Worm (Caenorhabditis elegans) whole organism, L1 larva: Measurements from ENCODE around the gene ftn-1.

Experiments
- C04F5.9 ChIP-seq: sonication (generic microtip); optimal IDR thresholded peaks from 2 replicates; lab custom pipeline; 2016; ENCODE audit warnings: missing genetic modification characterization, missing compliant biosample characterization
- C16A3.4 ChIP-seq: fragments of 150-350 bp; optimal IDR thresholded peaks from 2 replicates; lab custom pipeline; 2014; ENCODE audit warnings: missing biosample characterization, missing genetic modification characterization
- F16B12.6 ChIP-seq: fragments of 150-350 bp; optimal IDR thresholded peaks from 2 replicates; lab custom pipeline; 2014; ENCODE audit warnings: missing biosample characterization, missing genetic modification characterization
- Y116A8C.19 ChIP-seq: sonication (generic microtip); optimal IDR thresholded peaks from 2 replicates; lab custom pipeline; 2016; ENCODE audit warnings: missing compliant biosample characterization, missing genetic modification characterization, borderline replicate concordance
- blmp-1 ChIP-seq: fragments of 150-350 bp; optimal IDR thresholded peaks from 2 replicates; lab custom pipeline; 2014; ENCODE audit warnings: missing biosample characterization, missing genetic modification characterization
- ceh-82 ChIP-seq, 3 experiments: fragments of 150-350 bp in 1 of 3; sonication (generic microtip) in 2 of 3; optimal IDR thresholded peaks; 2 replicates each; lab custom pipeline; 2014 to 2017; ENCODE audit warnings: missing biosample characterization in 3 of 3, missing genetic modification characterization in 3 of 3
- dsc-1 ChIP-seq: sonication (generic microtip); optimal IDR thresholded peaks from 2 replicates; lab custom pipeline; 2016; ENCODE audit warnings: mild to moderate bottlenecking, missing genetic modification characterization, missing compliant biosample characterization
- efl-1 ChIP-seq, 4 experiments: fragments of 150-350 bp; optimal IDR thresholded peaks in 3 of 4; peaks in 1 of 4; 1 replicate in 1 of 4; 2 replicates in 3 of 4; lab custom pipeline; 2014; ENCODE audit warnings: missing biosample characterization in 2 of 4, missing genetic modification characterization in 2 of 4, missing genetic modification reagents in 2 of 4
- efl-3 ChIP-seq: fragments of 200-800 bp; sonication (Bioruptor generic); optimal IDR thresholded peaks from 2 replicates; lab custom pipeline; 2018; ENCODE audit warnings: mild to moderate bottlenecking, missing genetic modification characterization, missing compliant biosample characterization
- elt-2 ChIP-seq: sonication (generic microtip); optimal IDR thresholded peaks from 2 replicates; lab custom pipeline; 2016; ENCODE audit warnings: missing genetic modification characterization, mild to moderate bottlenecking, inconsistent platforms, missing compliant biosample characterization, missing genetic modification reagents
- fkh-4 ChIP-seq: sonication (generic microtip); optimal IDR thresholded peaks from 2 replicates; lab custom pipeline; 2016; ENCODE audit warnings: missing compliant biosample characterization, missing genetic modification characterization, borderline replicate concordance
- grh-1 ChIP-seq: fragments of 200-800 bp; sonication (Bioruptor generic); IDR thresholded peaks from 2 replicates; pipeline ENCODE4 v1.3.6; 2022; ENCODE audit warnings: missing genetic modification reagents, missing genetic modification characterization, missing compliant biosample characterization
- hlh-4 ChIP-seq: sonication (generic microtip); optimal IDR thresholded peaks from 2 replicates; lab custom pipeline; 2016; ENCODE audit warnings: mild to moderate bottlenecking, missing genetic modification characterization, missing compliant biosample characterization
- lin-14 ChIP-seq: fragments of 200-800 bp; sonication (Bioruptor generic); optimal IDR thresholded peaks from 2 replicates; lab custom pipeline; 2018; ENCODE audit warnings: mild to moderate bottlenecking, missing genetic modification characterization, moderate library complexity, missing compliant biosample characterization
- lin-35 ChIP-seq, 2 experiments: fragments of 150-350 bp; optimal IDR thresholded peaks; 2 replicates each; lab custom pipeline; 2014; ENCODE audit warnings: missing biosample characterization in 2 of 2, missing genetic modification characterization in 2 of 2, missing genetic modification reagents in 2 of 2
- lsy-2 ChIP-seq, 2 experiments: fragments of 150-350 bp; optimal IDR thresholded peaks; 2 replicates each; lab custom pipeline; 2014; ENCODE audit warnings: missing biosample characterization in 2 of 2, missing genetic modification characterization in 2 of 2
- nhr-19 ChIP-seq: fragments of 200-800 bp; sonication (Bioruptor generic); conservative IDR thresholded peaks from 2 replicates; pipeline ENCODE4 v1.3.6; 2022; ENCODE audit warnings: missing genetic modification characterization, missing compliant biosample characterization
- nhr-237 ChIP-seq: fragments of 150-350 bp; optimal IDR thresholded peaks from 2 replicates; lab custom pipeline; 2014; ENCODE audit warnings: missing biosample characterization, missing genetic modification characterization
- nhr-28 ChIP-seq: fragments of 150-350 bp; optimal IDR thresholded peaks from 2 replicates; lab custom pipeline; 2014; ENCODE audit warnings: missing biosample characterization, missing genetic modification characterization
- nhr-71 ChIP-seq: sonication (generic microtip); optimal IDR thresholded peaks from 2 replicates; lab custom pipeline; 2016; ENCODE audit warnings: mild to moderate bottlenecking, missing genetic modification characterization, moderate library complexity, missing compliant biosample characterization
- nhr-85 ChIP-seq: sonication (generic microtip); peaks from one replicate; lab custom pipeline; 2016; ENCODE audit warnings: missing genetic modification characterization, inconsistent platforms, missing compliant biosample characterization
- nhr-90 ChIP-seq: sonication (generic microtip); optimal IDR thresholded peaks from 2 replicates; lab custom pipeline; 2016; ENCODE audit warnings: mild to moderate bottlenecking, missing genetic modification characterization, missing compliant biosample characterization; ENCODE audit not compliant: poor library complexity
- skn-1 ChIP-seq: fragments of 150-350 bp; optimal IDR thresholded peaks from 2 replicates; lab custom pipeline; 2014; ENCODE audit warnings: missing biosample characterization, missing genetic modification characterization
- unc-62 ChIP-seq: fragments of 150-350 bp; optimal IDR thresholded peaks from 2 replicates; lab custom pipeline; 2014; ENCODE audit warnings: missing biosample characterization, missing genetic modification reagents, missing genetic modification characterization
- unc-98 ChIP-seq: fragments of 200-800 bp; sonication (Bioruptor generic); IDR thresholded peaks from 2 replicates; pipeline ENCODE4 v1.3.6; 2022; ENCODE audit warnings: missing genetic modification characterization, missing compliant biosample characterization
- vab-15 ChIP-seq: sonication (generic microtip); optimal IDR thresholded peaks from 2 replicates; lab custom pipeline; 2017; ENCODE audit warnings: missing genotype, mild to moderate bottlenecking, missing genetic modification characterization, missing compliant biosample characterization
- ztf-11 ChIP-seq, 2 experiments: sonication (generic microtip); optimal IDR thresholded peaks; 2 replicates each; lab custom pipeline; 2016 to 2017; ENCODE audit warnings: missing genetic modification characterization in 2 of 2, missing biosample characterization in 1 of 2, missing compliant biosample characterization in 1 of 2

Gene ftn-1

DNA sequence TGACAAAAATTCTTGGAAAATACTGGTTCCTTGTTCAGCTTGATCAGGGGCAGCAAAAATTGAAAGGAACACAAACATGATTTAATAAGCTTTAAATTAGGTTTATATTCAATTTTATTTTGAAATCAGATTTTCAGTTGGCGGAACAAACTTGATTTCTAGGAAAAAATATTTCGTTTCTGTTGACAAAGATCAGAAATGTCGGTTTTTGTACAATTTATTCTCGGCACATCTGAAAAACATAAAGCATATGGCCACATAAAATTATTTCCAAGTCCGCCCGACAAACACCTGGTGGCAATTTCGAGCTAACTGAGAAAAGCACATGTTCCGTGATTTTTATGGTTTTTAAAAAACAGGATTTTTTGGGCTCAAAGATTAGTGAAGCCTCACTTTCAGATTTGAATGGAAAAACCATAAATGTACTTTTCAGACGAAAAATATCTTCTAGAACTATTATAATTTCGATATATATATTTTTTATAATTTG lies 6.5 kb upstream of the ftn-1 start, which contains the start of gene ttr-10:
Gene ttr-10, minus strand, starts transcription at position 51 of the 490 bp plus-strand sequence.
- no peak for TF ChIP-seq efl-3 (GFP tag; lab: Kevin White, UChicago)
- peak; percentile 8 for TF ChIP-seq nhr-71
- no peak for TF ChIP-seq vab-15 (tag; lab: Kevin White, UChicago)
- peak; percentile 44 for TF ChIP-seq hlh-4
- TF ChIP-seq fkh-4 (tag; lab: Kevin White, UChicago): peak; percentile 84
- TF ChIP-seq dsc-1 (tag; lab: Kevin White, UChicago): peak; percentile 94

DNA sequence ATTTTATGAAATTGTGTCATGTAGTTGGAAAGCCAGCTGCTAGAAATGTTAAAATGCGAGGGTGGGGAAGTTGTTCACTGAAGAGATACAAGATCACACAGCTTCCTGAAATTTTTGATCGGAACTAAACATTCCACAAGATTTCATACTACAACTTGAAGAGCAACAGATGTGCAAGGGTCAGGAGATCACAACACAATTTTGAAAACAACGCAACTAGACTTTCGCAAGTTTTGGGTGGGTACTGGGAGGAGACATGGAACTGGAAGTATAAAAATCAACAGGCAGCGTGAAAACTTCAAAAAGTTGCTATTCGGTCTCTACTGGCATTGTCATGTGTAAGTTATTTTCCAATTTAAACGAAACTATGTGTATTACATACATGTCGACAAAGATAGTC lies 4.4 kb upstream of the ftn-1 start, which contains the start of gene F19F10.3:
Gene F19F10.3, plus strand, starts transcription at position 301 of the 400 bp plus-strand sequence.
- TF ChIP-seq C04F5.9 (tag; lab: Kevin White, UChicago) (no peak), dsc-1 (tag; lab: Kevin White, UChicago) (peak; percentile 23)

DNA sequence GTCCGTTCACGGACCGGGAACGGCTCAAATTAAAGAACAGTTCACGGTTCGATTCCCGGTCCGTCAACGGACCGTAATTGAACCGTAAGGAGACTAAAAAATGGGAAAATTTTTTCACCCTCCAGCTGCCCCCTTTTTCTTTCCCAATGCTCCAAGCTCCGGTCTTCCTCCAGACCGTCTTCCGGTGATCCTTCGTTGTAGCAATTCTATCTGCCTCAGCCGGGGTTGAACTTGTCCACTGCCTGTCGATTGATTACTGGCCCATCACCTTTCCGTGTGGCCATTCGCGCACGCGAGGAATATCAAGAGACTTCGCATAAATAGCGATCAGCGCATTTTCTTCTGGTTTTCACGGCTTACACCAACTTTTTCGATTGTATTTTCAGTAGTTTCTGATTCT lies 1.1 kb upstream of the ftn-1 start:
- peak; percentile 10 for TF ChIP-seq nhr-90
- 0 out of 2 replicates have a peak, but pooled peaks have one; percentile 30 for TF ChIP-seq grh-1 (GFP tag; lab: Robert Waterston, UW)
- TF ChIP-seq nhr-19: peak; percentile 36
- peak; percentile 52 for TF ChIP-seq nhr-85 (tag; lab: Kevin White, UChicago)
- TF ChIP-seq, all 84 proteins: peak for 4; not testable (repeated sequence) for 80

DNA sequence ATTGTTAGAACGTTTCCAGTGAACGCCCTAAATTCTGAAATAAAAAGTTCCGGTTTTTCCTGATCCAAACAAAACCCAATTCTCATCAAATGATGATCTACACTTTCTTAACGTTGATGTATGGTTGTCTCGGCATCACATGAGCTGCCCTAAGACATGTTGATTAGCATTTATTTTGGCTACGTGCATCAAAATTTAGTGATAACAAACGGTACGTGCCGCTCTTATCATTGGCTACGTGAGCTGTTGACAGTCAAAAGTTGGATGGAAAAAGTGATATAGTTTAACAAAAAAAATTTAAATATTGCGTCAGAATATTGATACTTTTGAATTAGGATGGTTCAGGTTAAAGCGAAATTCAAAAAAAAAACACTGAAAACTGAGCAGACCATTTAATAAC lies 638 bp upstream of the ftn-1 start:
- TF ChIP-seq lin-35 (GFP tag; optimal IDR thresholded peaks at IDR 0.05; lab: Kevin White, UChicago) (peak in 1 of 2 experiments; percentile 6), elt-2 (tag; lab: Kevin White, UChicago) (peak; percentile 88), dsc-1 (tag; lab: Kevin White, UChicago) (no peak)

DNA sequence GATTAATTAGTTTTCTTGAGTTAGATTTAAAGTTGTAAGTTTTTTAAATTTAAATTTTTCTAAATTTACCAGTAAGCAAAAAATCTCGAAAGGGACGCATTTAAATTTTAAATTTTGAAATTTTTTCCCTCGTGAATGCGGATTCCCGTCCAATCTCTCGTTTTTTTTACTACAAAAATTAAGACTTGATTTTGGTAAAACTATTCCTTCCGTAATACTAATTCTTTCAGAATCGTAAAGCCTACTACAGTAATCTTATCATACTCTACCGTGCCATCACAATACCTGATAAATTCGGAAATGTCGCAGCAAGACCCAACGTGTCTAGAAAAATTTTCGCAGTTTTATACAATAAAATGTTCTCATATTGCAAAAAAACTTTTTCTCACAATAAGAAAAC lies 2.2 kb downstream of the ftn-1 start, which contains the start of the genes C54F6.19 and nhx-3:
Gene C54F6.19, plus strand, starts transcription at position 301 of the 400 bp plus-strand sequence.
Gene nhx-3, minus strand, starts transcription at position 337 of the 400 bp plus-strand sequence.
- TF ChIP-seq lin-14 (GFP tag; lab: Kevin White, UChicago) (no peak), ztf-11 (tag; optimal IDR thresholded peaks at IDR 0.05; lab: Kevin White, UChicago) (no peak), lsy-2 (tag; optimal IDR thresholded peaks at IDR 0.05; lab: Kevin White, UChicago) (no peak), C16A3.4 (tag; lab: Kevin White, UChicago) (no peak)

DNA sequence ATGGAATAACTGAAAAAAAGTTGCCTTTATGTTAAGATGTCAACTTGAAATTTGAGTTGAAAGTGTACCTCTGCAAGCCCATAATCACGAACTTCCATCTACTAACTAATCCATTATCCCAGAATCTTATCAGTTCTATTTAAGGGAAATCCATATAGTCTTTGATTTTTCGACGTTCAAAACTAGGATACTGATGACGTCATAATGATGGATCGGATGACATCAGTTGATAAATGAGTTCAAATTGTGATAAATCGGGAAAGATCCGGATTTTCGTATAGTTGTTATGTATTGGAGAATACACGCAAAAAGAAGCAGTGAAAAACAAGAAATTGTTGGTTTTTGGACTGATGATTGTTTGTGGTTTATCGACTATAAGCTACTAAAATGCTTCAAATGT lies 3.7 kb downstream of the ftn-1 start:
- peak; percentile 10 for TF ChIP-seq blmp-1
- TF ChIP-seq nhr-28: no peak

DNA sequence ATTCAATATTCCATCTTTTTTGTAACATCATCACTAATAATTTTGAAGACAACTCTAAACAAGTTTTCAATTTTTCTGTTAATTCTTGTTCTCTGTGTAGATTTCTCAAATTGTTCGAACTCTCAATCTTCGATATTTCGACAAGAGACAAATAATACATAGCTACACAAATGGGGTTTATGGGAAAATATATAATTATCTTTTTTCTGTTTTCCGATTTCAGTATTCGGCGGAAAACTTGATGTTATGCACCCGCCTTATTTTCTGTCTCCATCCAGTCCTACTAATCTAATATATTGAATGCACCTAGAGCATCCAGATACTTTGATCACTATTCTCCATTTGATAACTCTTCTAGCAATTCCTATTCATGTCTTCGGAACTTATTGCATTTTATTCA lies 8.4 kb downstream of the ftn-1 start, which contains the start of gene srh-268:
Gene srh-268, plus strand, starts transcription at position 301 of the 400 bp plus-strand sequence.
- TF ChIP-seq dsc-1 (tag; lab: Kevin White, UChicago) (no peak), nhr-71 (no peak), lsy-2 (tag; optimal IDR thresholded peaks at IDR 0.05; lab: Kevin White, UChicago) (no peak), F16B12.6 (tag; lab: Kevin White, UChicago) (no peak), unc-62 (GFP tag; lab: Kevin White, UChicago) (no peak), ceh-82 (tag; optimal IDR thresholded peaks at IDR 0.05; lab: Kevin White, UChicago) (no peak), vab-15 (tag; lab: Kevin White, UChicago) (no peak), fkh-4 (tag; lab: Kevin White, UChicago) (no peak), nhr-237 (no peak)

DNA sequence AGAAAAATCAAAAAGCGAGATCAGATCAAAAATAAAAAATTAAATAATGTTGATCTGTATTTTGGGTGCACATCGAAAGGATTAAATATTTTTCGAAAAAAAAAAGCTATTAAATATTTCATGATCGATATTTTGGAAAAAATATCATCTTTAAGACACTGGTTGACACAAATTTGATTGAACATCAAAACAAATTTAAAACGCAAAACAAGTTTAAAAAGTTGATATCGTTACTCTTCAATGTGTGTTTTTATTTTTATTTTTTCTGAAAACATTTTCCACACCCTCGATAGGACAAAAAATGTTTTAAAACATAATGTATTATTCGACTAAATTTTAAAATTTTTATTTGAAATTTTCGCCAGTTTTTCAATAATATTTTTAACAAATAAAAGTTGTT lies 9.4 kb downstream of the ftn-1 start, which contains the start of gene C54F6.12:
Gene C54F6.12, minus strand, starts transcription at position 101 of the 400 bp plus-strand sequence.
- no peak for TF ChIP-seq unc-98 (GFP tag; lab: Robert Waterston, UW)
- no peak for TF ChIP-seq nhr-71
- TF ChIP-seq skn-1 (tag; lab: Kevin White, UChicago): no peak
- no peak for TF ChIP-seq Y116A8C.19
- TF ChIP-seq efl-1 (optimal IDR thresholded peaks at IDR 0.05; lab: Kevin White, UChicago): no peak
- no peak for TF ChIP-seq efl-1 (GFP tag; optimal IDR thresholded peaks at IDR 0.05 in 1 of 2; lab: Kevin White, UChicago)
- TF ChIP-seq efl-3 (GFP tag; lab: Kevin White, UChicago): no peak
